Fruit fly (Drosophila melanogaster): ENCODE data around the gene CG17110.

- TF ChIP-seq insv (optimal IDR thresholded peaks at IDR 0.05), result no peak
- TF ChIP-seq h (optimal IDR thresholded peaks at IDR 0.05), result no peak
Observed at dm6 chr3R:23046529-23046943, 45.0 kb upstream of the CG17110 start.

Data from Kc167 (cell line).